Worm (Caenorhabditis elegans): ENCODE results near the gene F42C5.4.

ce11 chrIV:7243913-7244312 lies 48.0 kb downstream of the F42C5.4 start, which contains the start of gene afmd-1:
- no peak for TF ChIP-seq egl-27 (tag; optimal IDR thresholded peaks at IDR 0.05)
- no peak for TF ChIP-seq blmp-1 (tag; optimal IDR thresholded peaks at IDR 0.05; ENCODE audit: insufficient read depth)
- TF ChIP-seq unc-55 (GFP tag; optimal IDR thresholded peaks at IDR 0.05), result no peak
